Worm (Caenorhabditis elegans) whole organism, L3 larva: Measurements from ENCODE around the gene F53F8.5.

Source experiments
- R02D3.7 ChIP-seq: fragments of 150-350 bp; optimal IDR thresholded peaks from 2 replicates; lab custom pipeline; 2014; ENCODE audit warnings: missing biosample characterization, missing genetic modification characterization
- ZK546.5 ChIP-seq: sonication (generic microtip); optimal IDR thresholded peaks from 2 replicates; lab custom pipeline; 2017; ENCODE audit warnings: missing biosample characterization, missing genetic modification characterization
- aly-2 ChIP-seq: fragments of 150-350 bp; optimal IDR thresholded peaks from 2 replicates; lab custom pipeline; 2014; ENCODE audit warnings: missing biosample characterization, missing genetic modification characterization
- ceh-28 ChIP-seq: fragments of 150-350 bp; optimal IDR thresholded peaks from 2 replicates; lab custom pipeline; 2014; ENCODE audit warnings: missing biosample characterization, missing genetic modification reagents, missing genetic modification characterization
- ceh-82 ChIP-seq: fragments of 150-350 bp; optimal IDR thresholded peaks from 2 replicates; lab custom pipeline; 2014; ENCODE audit warnings: missing biosample characterization, missing genetic modification characterization
- ceh-9 ChIP-seq: sonication (generic microtip); optimal IDR thresholded peaks from 2 replicates; lab custom pipeline; 2018; ENCODE audit warnings: missing biosample characterization, missing genetic modification characterization
- egl-27 ChIP-seq: sonication (generic microtip); optimal IDR thresholded peaks from 4 replicates; lab custom pipeline; 2017; ENCODE audit warnings: missing biosample characterization, missing genetic modification reagents, missing genetic modification characterization
- egl-5 ChIP-seq: fragments of 150-350 bp; optimal IDR thresholded peaks from 2 replicates; lab custom pipeline; 2017; ENCODE audit warnings: missing biosample characterization, missing genetic modification reagents, missing genetic modification characterization, inconsistent platforms
- eor-1 ChIP-seq, 2 experiments: fragments of 150-350 bp; optimal IDR thresholded peaks; 2 replicates each; lab custom pipeline; 2014 to 2018; ENCODE audit warnings: missing biosample characterization in 2 of 2, missing genetic modification characterization in 2 of 2
- fkh-10 ChIP-seq: sonication (generic microtip); optimal IDR thresholded peaks from 2 replicates; lab custom pipeline; 2017; ENCODE audit warnings: missing biosample characterization, missing genetic modification reagents, missing genetic modification characterization
- fkh-2 ChIP-seq: fragments of 150-350 bp; optimal IDR thresholded peaks from 2 replicates; lab custom pipeline; 2014; ENCODE audit warnings: missing biosample characterization, missing genetic modification reagents, missing genetic modification characterization
- jun-1 ChIP-seq: fragments of 150-350 bp; optimal IDR thresholded peaks from 2 replicates; lab custom pipeline; 2014; ENCODE audit warnings: missing biosample characterization, missing genetic modification reagents, missing genetic modification characterization
- lsy-12 ChIP-seq: sonication (generic microtip); optimal IDR thresholded peaks from 2 replicates; lab custom pipeline; 2016; ENCODE audit warnings: mild to moderate bottlenecking, missing genetic modification characterization, missing compliant biosample characterization
- mdl-1 ChIP-seq: fragments of 150-350 bp; optimal IDR thresholded peaks from 2 replicates; lab custom pipeline; 2014; ENCODE audit warnings: missing biosample characterization, missing genetic modification characterization
- nfya-1 ChIP-seq: sonication (generic microtip); optimal IDR thresholded peaks from 2 replicates; lab custom pipeline; 2017; ENCODE audit warnings: missing genetic modification characterization, mild to moderate bottlenecking, missing compliant biosample characterization, antibody characterized with exemption, moderate library complexity; ENCODE audit not compliant: insufficient read depth
- nhr-11 ChIP-seq: fragments of 150-350 bp; optimal IDR thresholded peaks from 2 replicates; lab custom pipeline; 2014; ENCODE audit warnings: missing biosample characterization, missing genetic modification characterization
- nhr-12 ChIP-seq: fragments of 150-350 bp; optimal IDR thresholded peaks from 2 replicates; lab custom pipeline; 2014; ENCODE audit warnings: missing biosample characterization, missing genetic modification characterization
- nhr-23 ChIP-seq: fragments of 150-350 bp; optimal IDR thresholded peaks from 2 replicates; lab custom pipeline; 2014; ENCODE audit warnings: missing biosample characterization, missing genetic modification reagents, missing genetic modification characterization
- nhr-25 ChIP-seq: sonication (generic microtip); optimal IDR thresholded peaks from 2 replicates; lab custom pipeline; 2017; ENCODE audit warnings: missing biosample characterization, missing genetic modification characterization
- nhr-28 ChIP-seq: fragments of 150-350 bp; optimal IDR thresholded peaks from 2 replicates; lab custom pipeline; 2014; ENCODE audit warnings: missing biosample characterization, missing genetic modification characterization
- nhr-67 ChIP-seq: fragments of 150-350 bp; optimal IDR thresholded peaks from 2 replicates; lab custom pipeline; 2014; ENCODE audit warnings: missing biosample characterization, missing genetic modification characterization
- nhr-76 ChIP-seq: fragments of 150-350 bp; sonication (generic microtip); optimal IDR thresholded peaks from 5 replicates; lab custom pipeline; 2014; ENCODE audit warnings: missing biosample characterization, missing genetic modification characterization
- nhr-77 ChIP-seq: fragments of 150-350 bp; optimal IDR thresholded peaks from 2 replicates; lab custom pipeline; 2014; ENCODE audit warnings: missing biosample characterization, missing genetic modification characterization
- pha-4 ChIP-seq: fragments of 150-350 bp; optimal IDR thresholded peaks from 2 replicates; lab custom pipeline; 2014; ENCODE audit warnings: missing biosample characterization, missing genetic modification reagents, missing genetic modification characterization
- pqm-1 ChIP-seq: fragments of 150-350 bp; optimal IDR thresholded peaks from 2 replicates; lab custom pipeline; 2017; ENCODE audit warnings: missing biosample characterization, missing genetic modification characterization, inconsistent platforms
- skn-1 ChIP-seq: fragments of 150-350 bp; optimal IDR thresholded peaks from 2 replicates; lab custom pipeline; 2014; ENCODE audit warnings: missing biosample characterization, missing genetic modification characterization
- snpc-4 ChIP-seq: fragments of 150-350 bp; optimal IDR thresholded peaks from 2 replicates; lab custom pipeline; 2014; ENCODE audit warnings: missing biosample characterization, missing genetic modification characterization
- unc-39 ChIP-seq: sonication (generic microtip); optimal IDR thresholded peaks from 4 replicates; lab custom pipeline; 2017; ENCODE audit warnings: missing biosample characterization, missing genetic modification characterization
- unc-62 ChIP-seq: fragments of 150-350 bp; sonication (generic microtip); optimal IDR thresholded peaks from 4 replicates; lab custom pipeline; 2014; ENCODE audit warnings: missing biosample characterization, missing genetic modification reagents, missing genetic modification characterization
- zag-1 ChIP-seq: fragments of 150-350 bp; optimal IDR thresholded peaks from 2 replicates; lab custom pipeline; 2014; ENCODE audit warnings: missing biosample characterization, missing genetic modification characterization
- ztf-11 ChIP-seq: fragments of 150-350 bp; optimal IDR thresholded peaks from 2 replicates; lab custom pipeline; 2014; ENCODE audit warnings: missing biosample characterization, missing genetic modification characterization
- ztf-4 ChIP-seq: fragments of 150-350 bp; optimal IDR thresholded peaks from 2 replicates; lab custom pipeline; 2014; ENCODE audit warnings: missing biosample characterization, missing genetic modification characterization

The F53F8.5 gene

ce11 chrV:20689481-20690039, 14.3 kb downstream of the F53F8.5 start, which contains the start of gene F53F8.3:
TSS of gene F53F8.3 (minus strand) at chrV:20689531.
- TF ChIP-seq jun-1 (tag; lab: Kevin White, UChicago) (no peak), nhr-11 (tag; lab: Kevin White, UChicago) (no peak), nfya-1 (tag; lab: Kevin White, UChicago) (no peak), ztf-4 (tag; lab: Kevin White, UChicago) (no peak), pha-4 (tag; lab: Kevin White, UChicago) (no peak), nhr-77 (no peak), ceh-28 (tag; lab: Kevin White, UChicago) (no peak), ztf-11 (tag; lab: Kevin White, UChicago) (no peak), ceh-9 (tag; lab: Kevin White, UChicago) (no peak), nhr-12 (tag; lab: Kevin White, UChicago) (no peak), unc-39 (tag; lab: Kevin White, UChicago) (no peak), ceh-82 (tag; lab: Kevin White, UChicago) (no peak), egl-27 (tag; lab: Kevin White, UChicago) (no peak), unc-62 (GFP tag; lab: Kevin White, UChicago) (no peak), ZK546.5 (tag; lab: Kevin White, UChicago) (no peak), mdl-1 (no peak)
- TF ChIP-seq, all 47 proteins: peak for 0

ce11 chrV:20685383-20685782, 18.5 kb downstream of the F53F8.5 start, which contains the start of gene klf-2:
TSS of gene klf-2 (plus strand) at chrV:20685683.
- TF ChIP-seq nhr-23 (no peak), R02D3.7 (tag; lab: Kevin White, UChicago) (no peak), zag-1 (tag; lab: Kevin White, UChicago) (no peak), fkh-2 (tag; lab: Kevin White, UChicago) (no peak), fkh-10 (GFP tag; lab: Kevin White, UChicago) (no peak), nhr-67 (tag; lab: Kevin White, UChicago) (no peak), nhr-76 (tag; lab: Kevin White, UChicago) (no peak), aly-2 (tag; lab: Kevin White, UChicago) (no peak), ztf-11 (tag; lab: Kevin White, UChicago) (no peak), skn-1 (tag; lab: Kevin White, UChicago) (no peak)

- TF ChIP-seq ZK546.5 (tag; lab: Kevin White, UChicago): no peak
- TF ChIP-seq nhr-12 (tag; lab: Kevin White, UChicago): no peak
- TF ChIP-seq ceh-28 (tag; lab: Kevin White, UChicago): no peak
- no peak for TF ChIP-seq fkh-10 (GFP tag; lab: Kevin White, UChicago)
- TF ChIP-seq egl-5: no peak
These were observed 21.5 kb downstream of the F53F8.5 start for ce11 chrV:20682309-20682708.

ce11 chrV:20681824-20682223, 22.0 kb downstream of the F53F8.5 start:
- TF ChIP-seq snpc-4 (tag; lab: Kevin White, UChicago): peak; percentile 2
- TF ChIP-seq lsy-12 (tag; lab: Kevin White, UChicago): no peak
- TF ChIP-seq, all 47 proteins: peak for 1

DNA sequence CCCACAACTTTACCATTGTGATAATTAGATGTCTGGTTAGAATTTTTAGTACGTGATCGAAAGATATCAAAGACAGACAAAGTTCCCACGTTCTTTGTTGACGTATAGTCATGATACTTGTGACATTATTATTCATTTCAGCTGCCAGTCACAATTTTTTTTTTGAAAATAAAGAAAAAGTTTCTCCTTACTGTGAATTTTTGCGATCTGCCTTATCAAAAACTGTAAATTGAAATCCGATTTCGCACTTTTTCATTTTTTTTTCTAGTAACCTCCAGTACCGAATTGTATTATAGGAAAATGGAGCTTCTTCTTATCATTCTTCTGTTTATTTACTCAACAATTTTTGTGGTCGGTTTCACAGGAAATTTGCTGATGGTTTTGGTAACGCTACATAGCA, 22.7 kb downstream of the F53F8.5 start, which contains the start of gene srsx-35:
Gene srsx-35, plus strand, starts transcription at position 301 of the 400 bp plus-strand sequence.
- TF ChIP-seq egl-5 (no peak), ztf-11 (tag; lab: Kevin White, UChicago) (no peak), ceh-82 (tag; lab: Kevin White, UChicago) (no peak), mdl-1 (no peak), fkh-2 (tag; lab: Kevin White, UChicago) (no peak), pqm-1 (no peak), nhr-25 (tag; lab: Kevin White, UChicago) (no peak), unc-62 (GFP tag; lab: Kevin White, UChicago) (no peak), aly-2 (tag; lab: Kevin White, UChicago) (no peak), ztf-4 (tag; lab: Kevin White, UChicago) (no peak), nhr-28 (tag; lab: Kevin White, UChicago) (no peak)

DNA sequence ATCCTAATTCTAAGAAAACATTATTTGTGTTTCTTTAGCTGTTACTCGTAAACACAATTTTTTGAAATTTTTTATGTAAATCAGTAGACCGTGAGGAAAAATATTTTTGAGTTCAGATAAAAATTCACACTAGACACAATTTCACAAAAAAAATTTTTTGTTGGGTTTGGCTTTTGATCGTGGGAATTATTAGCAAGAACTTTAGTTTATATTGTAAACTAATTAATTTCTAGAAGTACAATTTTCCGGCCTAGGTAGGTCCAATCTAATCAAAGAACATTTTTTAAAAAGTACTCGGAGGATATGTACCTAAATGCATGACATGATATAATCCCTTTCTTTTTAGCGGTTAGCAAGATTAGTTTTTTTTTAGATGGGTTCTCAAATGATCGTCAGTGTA, 23.7 kb downstream of the F53F8.5 start:
- TF ChIP-seq eor-1 (tag; optimal IDR thresholded peaks at IDR 0.05; lab: Kevin White, UChicago) (no peak), ceh-28 (tag; lab: Kevin White, UChicago) (no peak)
